Worm (Caenorhabditis elegans) whole organism, L4 larva: Measurements from ENCODE around the gene prx-19.

Source experiments
- D1046.2 ChIP-seq: fragments of 200-800 bp; sonication (Bioruptor generic); IDR thresholded peaks from 2 replicates; pipeline ENCODE4 v1.3.6; 2022; ENCODE audit warnings: missing genetic modification characterization, missing compliant biosample characterization
- F10B5.3 ChIP-seq: sonication (generic microtip); optimal IDR thresholded peaks from 2 replicates; lab custom pipeline; 2016; ENCODE audit warnings: mild to moderate bottlenecking, missing genetic modification characterization, missing compliant biosample characterization
- F26F4.8 ChIP-seq: fragments of 200-800 bp; sonication (Bioruptor generic); conservative IDR thresholded peaks from 2 replicates; pipeline ENCODE4 v1.3.6; 2022; ENCODE audit warnings: missing genetic modification characterization, missing compliant biosample characterization
- F37D6.2 ChIP-seq: sonication (generic microtip); optimal IDR thresholded peaks from 2 replicates; lab custom pipeline; 2016; ENCODE audit warnings: mild to moderate bottlenecking, missing genetic modification characterization, missing compliant biosample characterization
- F44E2.7 ChIP-seq: fragments of 200-800 bp; sonication (Bioruptor generic); IDR thresholded peaks from 2 replicates; pipeline ENCODE4 v2.1.2; 2022; ENCODE audit warnings: missing genetic modification characterization, missing compliant biosample characterization
- R02D3.7 ChIP-seq: fragments of 150-350 bp; sonication (generic microtip); optimal IDR thresholded peaks from 3 replicates; lab custom pipeline; 2014; ENCODE audit warnings: missing biosample characterization, missing genetic modification characterization
- T26A8.4 ChIP-seq: fragments of 200-800 bp; sonication (Bioruptor generic); IDR thresholded peaks from 2 replicates; pipeline ENCODE4 v1.3.6; 2022; ENCODE audit warnings: missing genetic modification characterization, missing compliant biosample characterization
- Y48G9A.11 ChIP-seq: fragments of 200-800 bp; sonication (Bioruptor generic); IDR thresholded peaks from 2 replicates; pipeline ENCODE4 v1.3.6; 2022; ENCODE audit warnings: missing genetic modification reagents, missing genetic modification characterization, missing compliant biosample characterization
- Y5F2A.4 ChIP-seq: fragments of 200-800 bp; sonication (Bioruptor generic); optimal IDR thresholded peaks from 2 replicates; lab custom pipeline; 2018; ENCODE audit warnings: mild to moderate bottlenecking, missing genetic modification characterization, missing compliant biosample characterization
- ZK546.5 ChIP-seq, 2 experiments: sonication (generic microtip); optimal IDR thresholded peaks; 2 replicates each; lab custom pipeline; 2017; ENCODE audit warnings: missing biosample characterization in 2 of 2, missing genetic modification characterization in 2 of 2
- aly-2 ChIP-seq: sonication (generic microtip); optimal IDR thresholded peaks from 2 replicates; lab custom pipeline; 2018; ENCODE audit warnings: missing biosample characterization, missing genetic modification characterization
- ama-1 ChIP-seq: fragments of 150-350 bp; optimal IDR thresholded peaks from 2 replicates; lab custom pipeline; 2014; ENCODE audit warnings: inconsistent platforms, mixed read lengths
- arid-1 ChIP-seq: fragments of 200-800 bp; sonication (Bioruptor generic); conservative IDR thresholded peaks from 2 replicates; pipeline ENCODE4 v1.3.6; 2022; ENCODE audit warnings: missing genetic modification reagents, missing genetic modification characterization, missing compliant biosample characterization
- ceh-32 ChIP-seq: sonication (generic microtip); optimal IDR thresholded peaks from 2 replicates; lab custom pipeline; 2016; ENCODE audit warnings: mild to moderate bottlenecking, missing genetic modification characterization, missing compliant biosample characterization; ENCODE audit not compliant: poor library complexity
- ceh-44 ChIP-seq: fragments of 200-800 bp; sonication (Bioruptor generic); IDR thresholded peaks from 2 replicates; pipeline ENCODE4 v1.3.6; 2022; ENCODE audit warnings: missing genetic modification reagents, missing genetic modification characterization, missing compliant biosample characterization
- ceh-62 ChIP-seq: sonication (generic microtip); optimal IDR thresholded peaks from 2 replicates; lab custom pipeline; 2017; ENCODE audit warnings: missing biosample characterization, missing genetic modification characterization
- ces-1 ChIP-seq: fragments of 150-350 bp; sonication (generic microtip); optimal IDR thresholded peaks from 4 replicates; lab custom pipeline; 2014; ENCODE audit warnings: missing biosample characterization, missing genetic modification reagents, missing genetic modification characterization
- daf-12 ChIP-seq: fragments of 150-350 bp; optimal IDR thresholded peaks from 2 replicates; lab custom pipeline; 2014; ENCODE audit warnings: missing biosample characterization, missing genetic modification reagents, missing genetic modification characterization
- daf-16 ChIP-seq, 3 experiments: sonication (generic microtip); optimal IDR thresholded peaks; 2 replicates each; lab custom pipeline; 2016 to 2017; ENCODE audit warnings: missing genetic modification characterization in 3 of 3, missing genetic modification reagents in 3 of 3, mild to moderate bottlenecking in 2 of 3, missing compliant biosample characterization in 2 of 3, missing biosample characterization in 1 of 3, moderate library complexity in 1 of 3
- daf-19 ChIP-seq: fragments of 200-800 bp; sonication (Bioruptor generic); conservative IDR thresholded peaks from 2 replicates; pipeline ENCODE4 v1.3.6; 2022; ENCODE audit warnings: missing genetic modification characterization, missing compliant biosample characterization
- dpl-1 ChIP-seq: fragments of 150-350 bp; optimal IDR thresholded peaks from 2 replicates; lab custom pipeline; 2014; ENCODE audit warnings: missing biosample characterization, missing genetic modification reagents, missing genetic modification characterization
- egl-43 ChIP-seq: fragments of 200-800 bp; sonication (Bioruptor generic); IDR thresholded peaks from 2 replicates; pipeline ENCODE4 v1.3.6; 2022; ENCODE audit warnings: missing genetic modification reagents, missing genetic modification characterization, missing compliant biosample characterization
- hif-1 ChIP-seq, 2 experiments: sonication (generic microtip); optimal IDR thresholded peaks; 2 replicates each; lab custom pipeline; 2016 to 2017; ENCODE audit warnings: missing compliant biosample characterization in 2 of 2, missing genetic modification characterization in 2 of 2, missing genetic modification reagents in 2 of 2, missing genotype in 2 of 2, mild to moderate bottlenecking in 1 of 2
- lim-7 ChIP-seq: fragments of 200-800 bp; sonication (Bioruptor generic); IDR thresholded peaks from 2 replicates; pipeline ENCODE4 v1.3.6; 2022; ENCODE audit warnings: missing genetic modification characterization, missing compliant biosample characterization
- lin-1 ChIP-seq: fragments of 200-800 bp; sonication (Bioruptor generic); IDR thresholded peaks from 2 replicates; pipeline ENCODE4 v1.3.6; 2022; ENCODE audit warnings: missing genetic modification reagents, missing genetic modification characterization, missing compliant biosample characterization
- lin-15B ChIP-seq: fragments of 150-350 bp; sonication (generic microtip); optimal IDR thresholded peaks from 3 replicates; lab custom pipeline; 2014; ENCODE audit warnings: missing biosample characterization, missing genetic modification characterization
- lin-38 ChIP-seq: fragments of 200-800 bp; sonication (Bioruptor generic); IDR thresholded peaks from 2 replicates; pipeline ENCODE4 v1.3.6; 2022; ENCODE audit warnings: missing genetic modification reagents, missing genetic modification characterization, missing compliant biosample characterization
- madf-5 ChIP-seq, 2 experiments: fragments of 200-800 bp; sonication (Bioruptor generic); IDR thresholded peaks; 2 replicates each; pipeline ENCODE4 v1.3.6; 2022; ENCODE audit warnings: missing compliant biosample characterization in 2 of 2, missing genetic modification characterization in 2 of 2
- mep-1 ChIP-seq: fragments of 150-350 bp; sonication (generic microtip); optimal IDR thresholded peaks from 3 replicates; lab custom pipeline; 2014; ENCODE audit warnings: missing biosample characterization, missing genetic modification characterization
- mxl-2 ChIP-seq: fragments of 200-800 bp; sonication (Bioruptor generic); conservative IDR thresholded peaks from 2 replicates; pipeline ENCODE4 v1.3.6; 2022; ENCODE audit warnings: missing genetic modification reagents, missing genetic modification characterization, missing compliant biosample characterization
- nhr-102 ChIP-seq: sonication (generic microtip); optimal IDR thresholded peaks from 2 replicates; lab custom pipeline; 2016; ENCODE audit warnings: mild to moderate bottlenecking, missing genetic modification characterization, moderate library complexity, missing compliant biosample characterization
- nhr-11 ChIP-seq: fragments of 150-350 bp; optimal IDR thresholded peaks from 2 replicates; lab custom pipeline; 2014; ENCODE audit warnings: missing biosample characterization, missing genetic modification characterization
- nhr-111 ChIP-seq: fragments of 200-800 bp; sonication (Bioruptor generic); optimal IDR thresholded peaks from 2 replicates; lab custom pipeline; 2018; ENCODE audit warnings: mild to moderate bottlenecking, missing genetic modification characterization, missing compliant biosample characterization
- nhr-25 ChIP-seq: sonication (generic microtip); optimal IDR thresholded peaks from 2 replicates; lab custom pipeline; 2017; ENCODE audit warnings: missing genetic modification characterization, mild to moderate bottlenecking, missing compliant biosample characterization, antibody characterized with exemption, moderate library complexity, borderline replicate concordance; ENCODE audit not compliant: insufficient read depth
- pha-4 ChIP-seq, 2 experiments: fragments of 150-350 bp in 1 of 2; fragments of 200-800 bp in 1 of 2; sonication (Bioruptor generic) in 1 of 2; IDR thresholded peaks in 1 of 2; optimal IDR thresholded peaks in 1 of 2; 2 replicates each; pipeline versions ENCODE4 v1.3.6 to Lab custom; 2014 to 2022; ENCODE audit warnings: missing genetic modification characterization in 2 of 2, missing genetic modification reagents in 2 of 2, missing biosample characterization in 1 of 2, missing compliant biosample characterization in 1 of 2
- saeg-2 ChIP-seq: fragments of 200-800 bp; sonication (Bioruptor generic); IDR thresholded peaks from 2 replicates; pipeline ENCODE4 v1.3.6; 2022; ENCODE audit warnings: missing genetic modification reagents, missing genetic modification characterization, missing compliant biosample characterization
- set-16 ChIP-seq: fragments of 200-800 bp; sonication (Bioruptor generic); IDR thresholded peaks from 2 replicates; pipeline ENCODE4 v1.3.6; 2022; ENCODE audit warnings: missing genetic modification reagents, missing genetic modification characterization, missing compliant biosample characterization
- skn-1 ChIP-seq: fragments of 150-350 bp; optimal IDR thresholded peaks from 2 replicates; lab custom pipeline; 2014; ENCODE audit warnings: missing biosample characterization, missing genetic modification characterization
- snpc-1.2 ChIP-seq: fragments of 200-800 bp; sonication (Bioruptor generic); IDR thresholded peaks from 2 replicates; pipeline ENCODE4 v1.3.6; 2022; ENCODE audit warnings: missing genetic modification reagents, missing genetic modification characterization, missing compliant biosample characterization
- spr-1 ChIP-seq: sonication (generic microtip); optimal IDR thresholded peaks from 2 replicates; lab custom pipeline; 2016; ENCODE audit warnings: mild to moderate bottlenecking, missing genetic modification characterization, missing compliant biosample characterization
- unc-39 ChIP-seq: sonication (generic microtip); optimal IDR thresholded peaks from 2 replicates; lab custom pipeline; 2017; ENCODE audit warnings: missing biosample characterization, missing genetic modification characterization
- unc-62 ChIP-seq, 3 experiments: fragments of 150-350 bp in 1 of 3; sonication (generic microtip); optimal IDR thresholded peaks in 2 of 3; peaks in 1 of 3; 1 replicate in 1 of 3; 2 replicates in 2 of 3; lab custom pipeline; 2014 to 2017; ENCODE audit warnings: missing biosample characterization in 3 of 3, missing genetic modification characterization in 3 of 3, missing genetic modification reagents in 3 of 3, missing genotype in 1 of 3
- vab-7 ChIP-seq: fragments of 200-800 bp; sonication (Bioruptor generic); IDR thresholded peaks from 2 replicates; pipeline ENCODE4 v1.3.6; 2022; ENCODE audit warnings: missing genetic modification reagents, missing genetic modification characterization, missing compliant biosample characterization
- zfp-3 ChIP-seq: fragments of 200-800 bp; sonication (Bioruptor generic); conservative IDR thresholded peaks from 2 replicates; pipeline ENCODE4 v1.3.6; 2022; ENCODE audit warnings: missing genetic modification reagents, missing genetic modification characterization, missing compliant biosample characterization
- zip-2 ChIP-seq: fragments of 150-350 bp; optimal IDR thresholded peaks from 2 replicates; lab custom pipeline; 2014; ENCODE audit warnings: missing biosample characterization, missing genetic modification characterization
- ztf-11 ChIP-seq: fragments of 150-350 bp; optimal IDR thresholded peaks from 2 replicates; lab custom pipeline; 2014; ENCODE audit warnings: missing biosample characterization, missing genetic modification characterization

The prx-19 gene

DNA sequence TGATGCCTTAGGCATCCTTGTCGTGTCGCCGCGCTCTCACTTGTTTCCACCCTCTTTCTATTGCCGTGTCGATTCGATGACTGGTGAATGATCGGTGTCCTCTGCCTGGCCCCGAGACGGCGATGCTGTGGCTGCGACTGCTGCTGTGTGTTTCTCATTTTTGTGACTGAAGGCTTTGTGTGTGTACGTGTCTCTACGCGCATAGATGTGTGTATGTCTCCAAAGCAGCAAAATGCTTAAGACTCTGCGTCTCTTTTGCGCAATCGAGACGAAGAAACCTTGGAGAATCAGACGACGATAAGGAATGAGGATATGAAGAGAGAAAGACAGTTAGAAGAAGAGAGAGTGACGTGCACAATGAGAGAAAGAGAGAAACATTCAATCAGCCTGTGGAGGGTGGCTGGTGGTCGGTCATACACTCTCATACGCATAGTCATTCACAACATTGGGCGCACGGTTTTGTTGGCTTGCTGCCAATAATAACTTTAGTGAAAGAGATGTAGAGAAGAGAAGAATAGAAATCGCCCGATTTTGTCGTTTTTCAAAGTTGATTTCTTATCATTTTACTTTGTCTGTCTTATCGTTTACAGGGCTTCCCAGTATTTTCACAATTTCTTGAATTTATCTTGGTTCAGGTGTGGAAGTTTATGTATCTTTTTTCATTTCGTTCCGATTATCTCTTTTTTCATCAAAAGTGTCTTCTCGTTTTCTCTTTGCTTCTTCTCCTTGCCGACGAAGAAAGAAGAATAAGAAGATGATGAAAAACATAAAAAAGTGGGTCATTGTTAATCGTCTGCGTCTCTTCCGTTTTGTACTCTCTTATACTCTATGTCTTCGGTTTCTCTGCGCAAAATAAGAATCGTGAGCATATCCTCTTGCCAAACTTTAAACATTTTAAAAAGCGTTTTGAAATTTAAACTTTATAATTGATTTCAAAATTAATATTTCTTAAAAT lies 7.0 kb downstream of the prx-19 start (continued):
- TF ChIP-seq arid-1 (GFP tag; lab: Robert Waterston, UW) = 0 out of 2 replicates have a peak, but pooled peaks have one; percentile 12
- TF ChIP-seq spr-1 (tag; lab: Kevin White, UChicago) = peak; percentile 82
- TF ChIP-seq F10B5.3 (tag; lab: Kevin White, UChicago) = peak; percentile 69
- TF ChIP-seq lim-7 (GFP tag; lab: Robert Waterston, UW) = 0 out of 2 replicates have a peak, but pooled peaks have one; percentile 3
- peak; percentile 82 for TF ChIP-seq saeg-2 (GFP tag; lab: Robert Waterston, UW)
- TF ChIP-seq daf-19 (GFP tag; lab: Robert Waterston, UW) = 0 out of 2 replicates have a peak, but pooled peaks have one; percentile 58
- peak; percentile 81 for TF ChIP-seq egl-43 (GFP tag; lab: Robert Waterston, UW)
- peak; percentile 97 for TF ChIP-seq mep-1 (tag; lab: Kevin White, UChicago)
- peak; percentile 55 for TF ChIP-seq ceh-32
- no peak for TF ChIP-seq ZK546.5 (tag; optimal IDR thresholded peaks at IDR 0.05; lab: Kevin White, UChicago)
- TF ChIP-seq dpl-1 (GFP tag; lab: Kevin White, UChicago) = peak; percentile 58
- TF ChIP-seq daf-16 (GFP tag; optimal IDR thresholded peaks at IDR 0.05; lab: Kevin White, UChicago) = peak; percentile 79 to 96
- TF ChIP-seq daf-16 (tag; optimal IDR thresholded peaks at IDR 0.05; lab: Kevin White, UChicago) = peak; percentile 82
- TF ChIP-seq ztf-11 = no peak
- no peak for TF ChIP-seq nhr-111 (GFP tag; lab: Kevin White, UChicago)
- no peak for TF ChIP-seq vab-7 (GFP tag; lab: Robert Waterston, UW)
- TF ChIP-seq aly-2 (tag; lab: Kevin White, UChicago) = no peak
- no peak for TF ChIP-seq lin-15B (tag; lab: Kevin White, UChicago)
- TF ChIP-seq zfp-3 (GFP tag; lab: Robert Waterston, UW) = peak; percentile 59; the same call in 1 of the 2 replicates
- no peak for TF ChIP-seq zip-2 (tag; lab: Kevin White, UChicago)
- peak; percentile 42 for TF ChIP-seq ama-1 (lab: Kevin White, UChicago)
- TF ChIP-seq ces-1 (GFP tag; lab: Kevin White, UChicago) = no peak
- TF ChIP-seq F44E2.7 = no peak
- peak; percentile 94 for TF ChIP-seq nhr-102 (tag; lab: Kevin White, UChicago)
- TF ChIP-seq ceh-44 (GFP tag; lab: Robert Waterston, UW) = peak; percentile 55; the same call in 1 of the 2 replicates
- peak; percentile 29; the same call in 1 of the 2 replicates for TF ChIP-seq snpc-1.2 (GFP tag; lab: Robert Waterston, UW)
- no peak for TF ChIP-seq Y5F2A.4
- TF ChIP-seq F37D6.2 (tag; lab: Kevin White, UChicago) = peak; percentile 82
- peak; percentile 68 for TF ChIP-seq lin-38
- TF ChIP-seq skn-1 = no peak
- TF ChIP-seq nhr-11 (tag; lab: Kevin White, UChicago) = peak; percentile 96

DNA sequence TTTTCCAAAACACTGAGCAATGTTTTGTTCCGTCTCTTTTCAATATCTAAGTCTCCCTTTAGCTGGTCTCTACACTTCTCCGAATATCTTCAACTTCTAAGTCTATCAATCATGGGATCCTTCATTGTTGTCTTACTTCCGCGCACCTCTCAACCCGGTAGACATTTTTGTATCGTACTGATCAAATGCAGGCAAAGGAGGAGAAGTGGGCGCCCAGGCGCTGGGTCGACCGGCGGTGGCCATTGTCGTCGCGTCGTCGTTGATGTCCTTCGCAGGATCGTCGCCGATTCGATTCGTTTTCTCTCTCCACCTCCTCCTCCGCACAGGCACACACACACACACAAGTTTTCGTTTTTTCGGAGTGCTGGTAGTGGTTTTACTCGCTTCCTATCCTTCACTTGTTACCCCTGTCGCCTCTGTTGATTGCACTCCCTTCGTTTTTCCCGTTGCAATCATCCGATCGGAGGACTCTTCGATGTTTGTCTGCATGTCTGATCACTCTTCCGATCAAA lies 7.7 kb downstream of the prx-19 start:
- TF ChIP-seq ceh-62 (no peak), set-16 (peak; percentile 78; the same call in 1 of the 2 replicates), Y48G9A.11 (GFP tag; lab: Robert Waterston, UW) (no peak), R02D3.7 (tag; lab: Kevin White, UChicago) (no peak), lin-1 (no peak), F26F4.8 (GFP tag; lab: Robert Waterston, UW) (no peak), daf-12 (tag; lab: Kevin White, UChicago) (no peak), egl-43 (GFP tag; lab: Robert Waterston, UW) (no peak), hif-1 (tag; optimal IDR thresholded peaks at IDR 0.05; lab: Kevin White, UChicago) (no peak), T26A8.4 (GFP tag; lab: Robert Waterston, UW) (no peak), ZK546.5 (tag; optimal IDR thresholded peaks at IDR 0.05; lab: Kevin White, UChicago) (no peak), unc-39 (tag; lab: Kevin White, UChicago) (no peak), unc-62 (GFP tag; optimal IDR thresholded peaks at IDR 0.05 in 1 of 2; lab: Kevin White, UChicago) (peak in 1 of 2 experiments; percentile 40), unc-62 (tag; optimal IDR thresholded peaks at IDR 0.05; lab: Kevin White, UChicago) (no peak), vab-7 (GFP tag; lab: Robert Waterston, UW) (no peak), pha-4 (GFP tag; IDR thresholded peaks at IDR 0.05; lab: Robert Waterston, UW) (no peak), pha-4 (tag; optimal IDR thresholded peaks at IDR 0.05; lab: Kevin White, UChicago) (no peak), mxl-2 (GFP tag; lab: Robert Waterston, UW) (0 out of 2 replicates have a peak, but pooled peaks have one; percentile 39), nhr-25 (no peak), madf-5 (GFP tag; IDR thresholded peaks at IDR 0.05; lab: Robert Waterston, UW) (no peak), D1046.2 (GFP tag; lab: Robert Waterston, UW) (no peak)
